Worm (Caenorhabditis elegans) whole organism, L1 larva: ENCODE data around the gene rpt-1.

ENCODE experiments used
- C16A3.4 ChIP-seq: fragments of 150-350 bp; optimal IDR thresholded peaks from 2 replicates; lab custom pipeline; 2014; ENCODE audit warnings: missing biosample characterization, missing genetic modification characterization
- blmp-1 ChIP-seq: fragments of 150-350 bp; optimal IDR thresholded peaks from 2 replicates; lab custom pipeline; 2014; ENCODE audit warnings: missing biosample characterization, missing genetic modification characterization
- ceh-8 ChIP-seq: fragments of 200-800 bp; sonication (Bioruptor generic); optimal IDR thresholded peaks from 2 replicates; lab custom pipeline; 2018; ENCODE audit warnings: mild to moderate bottlenecking, missing genetic modification characterization, moderate library complexity, missing compliant biosample characterization
- ceh-90 ChIP-seq: sonication (generic microtip); optimal IDR thresholded peaks from 2 replicates; lab custom pipeline; 2016; ENCODE audit warnings: missing genetic modification characterization, missing compliant biosample characterization
- dpl-1 ChIP-seq, 3 experiments: fragments of 150-350 bp in 2 of 3; sonication (generic microtip) in 1 of 3; optimal IDR thresholded peaks; 2 replicates each; lab custom pipeline; 2014 to 2017; ENCODE audit warnings: missing biosample characterization in 3 of 3, missing genetic modification characterization in 3 of 3, missing genetic modification reagents in 3 of 3
- dsc-1 ChIP-seq: sonication (generic microtip); optimal IDR thresholded peaks from 2 replicates; lab custom pipeline; 2016; ENCODE audit warnings: mild to moderate bottlenecking, missing genetic modification characterization, missing compliant biosample characterization
- efl-1 ChIP-seq, 4 experiments: fragments of 150-350 bp; optimal IDR thresholded peaks in 3 of 4; peaks in 1 of 4; 1 replicate in 1 of 4; 2 replicates in 3 of 4; lab custom pipeline; 2014; ENCODE audit warnings: missing biosample characterization in 2 of 4, missing genetic modification characterization in 2 of 4, missing genetic modification reagents in 2 of 4
- egl-13 ChIP-seq: sonication (generic microtip); optimal IDR thresholded peaks from 2 replicates; lab custom pipeline; 2016; ENCODE audit warnings: missing genotype, missing genetic modification reagents, missing genetic modification characterization, missing compliant biosample characterization
- egl-27 ChIP-seq, 2 experiments: fragments of 150-350 bp in 1 of 2; sonication (generic microtip); optimal IDR thresholded peaks; 3 replicates each; lab custom pipeline; 2017 to 2018; ENCODE audit warnings: missing biosample characterization in 2 of 2, missing genetic modification characterization in 2 of 2, missing genetic modification reagents in 2 of 2
- fkh-10 ChIP-seq: sonication (generic microtip); optimal IDR thresholded peaks from 2 replicates; lab custom pipeline; 2017; ENCODE audit warnings: missing biosample characterization, missing genetic modification reagents, missing genetic modification characterization
- fos-1 ChIP-seq: fragments of 150-350 bp; optimal IDR thresholded peaks from 2 replicates; lab custom pipeline; 2014; ENCODE audit warnings: missing biosample characterization, missing genetic modification characterization
- grh-1 ChIP-seq: fragments of 200-800 bp; sonication (Bioruptor generic); IDR thresholded peaks from 2 replicates; pipeline ENCODE4 v1.3.6; 2022; ENCODE audit warnings: missing genetic modification reagents, missing genetic modification characterization, missing compliant biosample characterization
- hlh-17 ChIP-seq: fragments of 200-800 bp; sonication (Bioruptor generic); optimal IDR thresholded peaks from 2 replicates; lab custom pipeline; 2018; ENCODE audit warnings: missing genetic modification characterization, mild to moderate bottlenecking, missing compliant biosample characterization, moderate library complexity, borderline replicate concordance
- hpl-2 ChIP-seq: fragments of 150-350 bp; optimal IDR thresholded peaks from 2 replicates; lab custom pipeline; 2014; ENCODE audit warnings: missing biosample characterization, missing genetic modification reagents, missing genetic modification characterization
- lin-14 ChIP-seq: fragments of 200-800 bp; sonication (Bioruptor generic); optimal IDR thresholded peaks from 2 replicates; lab custom pipeline; 2018; ENCODE audit warnings: mild to moderate bottlenecking, missing genetic modification characterization, moderate library complexity, missing compliant biosample characterization
- lin-15B ChIP-seq: fragments of 150-350 bp; sonication (generic microtip); optimal IDR thresholded peaks from 3 replicates; lab custom pipeline; 2014; ENCODE audit warnings: missing biosample characterization, missing genetic modification characterization
- lin-39 ChIP-seq: fragments of 150-350 bp; optimal IDR thresholded peaks from 2 replicates; lab custom pipeline; 2014; ENCODE audit warnings: missing biosample characterization, missing genetic modification reagents, missing genetic modification characterization
- lsy-2 ChIP-seq, 2 experiments: fragments of 150-350 bp; optimal IDR thresholded peaks; 2 replicates each; lab custom pipeline; 2014; ENCODE audit warnings: missing biosample characterization in 2 of 2, missing genetic modification characterization in 2 of 2
- mab-9 ChIP-seq: fragments of 200-800 bp; sonication (Bioruptor generic); IDR thresholded peaks from 2 replicates; pipeline ENCODE4 v1.3.6; 2022; ENCODE audit warnings: missing genetic modification reagents, missing genetic modification characterization, missing compliant biosample characterization
- mdl-1 ChIP-seq, 2 experiments: fragments of 150-350 bp; optimal IDR thresholded peaks; 2 replicates each; lab custom pipeline; 2014 to 2017; ENCODE audit warnings: missing biosample characterization in 2 of 2, missing genetic modification characterization in 2 of 2, inconsistent platforms in 1 of 2
- mef-2 ChIP-seq: fragments of 150-350 bp; optimal IDR thresholded peaks from 2 replicates; lab custom pipeline; 2014; ENCODE audit warnings: missing biosample characterization, missing genetic modification characterization
- mep-1 ChIP-seq: fragments of 150-350 bp; optimal IDR thresholded peaks from 2 replicates; lab custom pipeline; 2014; ENCODE audit warnings: missing biosample characterization, missing genetic modification characterization
- nhr-11 ChIP-seq: fragments of 150-350 bp; optimal IDR thresholded peaks from 2 replicates; lab custom pipeline; 2014; ENCODE audit warnings: missing biosample characterization, missing genetic modification characterization
- nhr-12 ChIP-seq: sonication (generic microtip); optimal IDR thresholded peaks from 2 replicates; lab custom pipeline; 2017; ENCODE audit warnings: missing biosample characterization, missing genetic modification characterization
- nhr-237 ChIP-seq: fragments of 150-350 bp; optimal IDR thresholded peaks from 2 replicates; lab custom pipeline; 2014; ENCODE audit warnings: missing biosample characterization, missing genetic modification characterization
- nhr-47 ChIP-seq: sonication (generic microtip); optimal IDR thresholded peaks from 2 replicates; lab custom pipeline; 2016; ENCODE audit warnings: mild to moderate bottlenecking, missing genetic modification characterization, moderate library complexity, missing compliant biosample characterization
- nhr-76 ChIP-seq: sonication (generic microtip); optimal IDR thresholded peaks from 2 replicates; lab custom pipeline; 2017; ENCODE audit warnings: missing biosample characterization, missing genetic modification characterization
- nhr-77 ChIP-seq: fragments of 150-350 bp; optimal IDR thresholded peaks from 2 replicates; lab custom pipeline; 2014; ENCODE audit warnings: missing biosample characterization, missing genetic modification characterization
- nhr-84 ChIP-seq: sonication (generic microtip); optimal IDR thresholded peaks from 2 replicates; lab custom pipeline; 2017; ENCODE audit warnings: missing biosample characterization, missing genetic modification characterization
- pag-3 ChIP-seq: sonication (generic microtip); optimal IDR thresholded peaks from 2 replicates; lab custom pipeline; 2017; ENCODE audit warnings: missing genetic modification characterization, mild to moderate bottlenecking, missing compliant biosample characterization, antibody characterized with exemption, borderline replicate concordance; ENCODE audit not compliant: insufficient read depth
- pqm-1 ChIP-seq: sonication (generic microtip); optimal IDR thresholded peaks from 3 replicates; lab custom pipeline; 2017; ENCODE audit warnings: missing biosample characterization, missing genetic modification characterization
- sox-4 ChIP-seq: sonication (generic microtip); optimal IDR thresholded peaks from 2 replicates; lab custom pipeline; 2016; ENCODE audit warnings: missing genetic modification characterization, missing compliant biosample characterization
- swsn-7 ChIP-seq: sonication (generic microtip); optimal IDR thresholded peaks from 2 replicates; lab custom pipeline; 2016; ENCODE audit warnings: missing genetic modification characterization, missing compliant biosample characterization
- tbx-2 ChIP-seq: sonication (generic microtip); optimal IDR thresholded peaks from 2 replicates; lab custom pipeline; 2016; ENCODE audit warnings: missing genetic modification characterization, missing compliant biosample characterization
- unc-130 ChIP-seq: fragments of 150-350 bp; optimal IDR thresholded peaks from 2 replicates; lab custom pipeline; 2017; ENCODE audit warnings: missing biosample characterization, missing genetic modification characterization, inconsistent platforms
- unc-30 ChIP-seq: sonication (generic microtip); optimal IDR thresholded peaks from 2 replicates; lab custom pipeline; 2017; ENCODE audit warnings: missing biosample characterization, missing genetic modification characterization
- unc-62 ChIP-seq: fragments of 150-350 bp; optimal IDR thresholded peaks from 2 replicates; lab custom pipeline; 2014; ENCODE audit warnings: missing biosample characterization, missing genetic modification reagents, missing genetic modification characterization
- xbp-1 ChIP-seq: sonication (generic microtip); optimal IDR thresholded peaks from 2 replicates; lab custom pipeline; 2016; ENCODE audit warnings: missing genetic modification characterization, missing compliant biosample characterization
- ztf-4 ChIP-seq: fragments of 150-350 bp; optimal IDR thresholded peaks from 2 replicates; lab custom pipeline; 2014; ENCODE audit warnings: missing biosample characterization, missing genetic modification characterization

The rpt-1 gene

DNA sequence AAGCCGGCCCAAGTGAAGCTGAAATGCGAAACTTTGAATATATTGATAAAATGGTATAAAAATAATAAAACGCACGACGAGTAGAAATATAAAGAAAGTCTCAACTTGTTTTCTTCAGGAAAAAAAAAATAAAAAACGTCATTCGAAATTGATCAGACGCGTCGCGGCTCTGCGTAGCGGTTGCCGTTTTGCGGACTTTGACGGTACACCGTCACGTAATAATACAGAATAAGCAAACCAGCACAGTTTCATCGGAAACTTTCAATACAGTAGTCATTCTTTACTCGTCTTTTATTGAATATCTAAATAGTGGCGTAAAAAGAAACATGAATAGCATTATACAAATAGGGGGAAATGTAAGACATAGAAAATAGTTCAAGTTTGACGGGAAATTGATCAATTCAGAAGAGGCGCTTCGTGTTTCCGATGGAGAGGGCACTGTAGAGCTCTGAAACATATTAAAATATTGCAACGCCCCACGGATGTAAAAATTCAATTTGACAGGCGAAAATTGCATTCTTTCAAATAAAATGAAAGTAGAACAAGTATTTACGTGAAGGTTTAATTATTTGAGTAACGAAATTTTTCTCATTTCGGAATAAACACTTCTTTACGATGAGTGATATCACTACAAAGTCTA, 11.6 kb upstream of the rpt-1 start, which contains the start of the genes cyl-1 and C52E4.7 (continued):
- TF ChIP-seq lsy-2 (tag; optimal IDR thresholded peaks at IDR 0.05; lab: Kevin White, UChicago) (peak; percentile 54 to 86), nhr-76 (tag; lab: Kevin White, UChicago) (no peak), swsn-7 (tag; lab: Kevin White, UChicago) (peak; percentile 37), egl-13 (tag; lab: Kevin White, UChicago) (no peak), xbp-1 (peak; percentile 46), lin-15B (tag; lab: Kevin White, UChicago) (peak; percentile 57), unc-30 (tag; lab: Kevin White, UChicago) (no peak), tbx-2 (tag; lab: Kevin White, UChicago) (peak; percentile 34), hlh-17 (GFP tag; lab: Kevin White, UChicago) (no peak), mdl-1 (tag; optimal IDR thresholded peaks at IDR 0.05; lab: Kevin White, UChicago) (peak in 1 of 2 experiments; percentile 48), mab-9 (GFP tag; lab: Robert Waterston, UW) (no peak), nhr-11 (no peak), nhr-84 (no peak), mep-1 (tag; lab: Kevin White, UChicago) (peak; percentile 80), grh-1 (GFP tag; lab: Robert Waterston, UW) (no peak), unc-62 (GFP tag; lab: Kevin White, UChicago) (no peak), ceh-8 (GFP tag; lab: Kevin White, UChicago) (no peak), fos-1 (tag; lab: Kevin White, UChicago) (no peak), nhr-237 (tag; lab: Kevin White, UChicago) (no peak), ztf-4 (no peak), C16A3.4 (tag; lab: Kevin White, UChicago) (peak; percentile 50), unc-130 (tag; lab: Kevin White, UChicago) (peak; percentile 41), dsc-1 (tag; lab: Kevin White, UChicago) (no peak), sox-4 (no peak), egl-27 (tag; optimal IDR thresholded peaks at IDR 0.05; lab: Kevin White, UChicago) (no peak), pag-3 (no peak), ceh-90 (tag; lab: Kevin White, UChicago) (no peak), dpl-1 (GFP tag; optimal IDR thresholded peaks at IDR 0.05; lab: Kevin White, UChicago) (peak; percentile 46 to 73 (median 61)), hpl-2 (GFP tag; lab: Kevin White, UChicago) (no peak), nhr-77 (tag; lab: Kevin White, UChicago) (no peak), lin-39 (tag; lab: Kevin White, UChicago) (no peak), pqm-1 (tag; lab: Kevin White, UChicago) (no peak)

DNA sequence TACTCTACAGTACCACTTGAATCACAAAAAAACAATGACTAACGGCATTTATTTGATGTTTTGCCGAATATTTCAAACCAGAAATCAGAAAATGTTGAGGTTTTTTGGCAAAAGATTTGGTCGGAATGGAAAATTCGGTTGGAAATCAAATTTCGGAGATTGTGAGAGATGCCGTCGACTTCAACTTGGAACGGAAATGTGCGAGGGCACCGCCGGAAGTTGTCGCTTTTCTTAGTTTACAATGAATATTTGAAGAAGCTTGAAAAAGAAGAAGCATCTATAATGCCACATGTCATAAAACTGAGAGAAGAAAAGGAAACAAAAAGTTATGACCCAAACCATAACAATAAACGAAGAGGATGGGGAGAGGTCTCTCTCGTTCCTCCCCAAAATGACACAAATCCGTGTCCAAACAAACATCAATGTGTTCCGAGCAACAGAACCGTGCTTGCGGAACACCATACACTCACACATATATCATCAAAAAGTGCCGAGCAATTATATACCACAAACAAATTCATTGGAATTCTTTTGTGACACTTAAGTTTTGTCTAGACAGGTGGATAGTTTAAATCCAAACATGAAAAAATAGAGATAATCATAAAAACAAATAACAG, 8.4 kb upstream of the rpt-1 start:
- TF ChIP-seq mdl-1 (tag; optimal IDR thresholded peaks at IDR 0.05; lab: Kevin White, UChicago): no peak
- no peak for TF ChIP-seq mef-2 (tag; lab: Kevin White, UChicago)
- TF ChIP-seq sox-4: no peak
- TF ChIP-seq lin-14: peak; percentile 59
- peak; percentile 93 for TF ChIP-seq fkh-10
- no peak for TF ChIP-seq nhr-12 (tag; lab: Kevin White, UChicago)
- peak; percentile 4 for TF ChIP-seq nhr-47 (tag; lab: Kevin White, UChicago)
- TF ChIP-seq efl-1 (optimal IDR thresholded peaks at IDR 0.05; lab: Kevin White, UChicago): peak in 1 of 2 experiments; percentile 2
- no peak for TF ChIP-seq efl-1 (GFP tag; optimal IDR thresholded peaks at IDR 0.05 in 1 of 2; lab: Kevin White, UChicago)
- TF ChIP-seq, all 84 proteins: peak for 4

DNA sequence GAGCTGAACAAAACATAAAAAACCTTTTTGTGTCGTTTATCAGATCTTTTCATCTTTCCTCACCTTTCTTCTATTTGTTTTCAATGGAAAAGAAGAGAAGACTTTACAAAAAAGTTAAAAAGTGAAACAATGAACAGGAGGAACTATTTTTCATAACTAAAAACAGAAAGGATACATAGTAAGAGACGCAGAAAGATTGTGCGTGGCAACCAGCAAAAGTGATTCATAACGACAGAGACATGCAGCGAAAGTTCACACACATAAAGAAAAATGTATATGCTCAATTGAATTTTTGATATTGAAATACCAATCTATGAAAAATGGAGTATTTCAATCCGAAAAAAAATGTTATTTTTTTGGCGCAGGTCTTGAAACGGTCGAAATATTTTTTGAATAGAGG, 7.7 kb upstream of the rpt-1 start:
- TF ChIP-seq unc-130 (tag; lab: Kevin White, UChicago) (no peak), lin-14 (peak; percentile 17), efl-1 (optimal IDR thresholded peaks at IDR 0.05; lab: Kevin White, UChicago) (no peak), efl-1 (GFP tag; optimal IDR thresholded peaks at IDR 0.05 in 1 of 2; lab: Kevin White, UChicago) (peak in 1 of 2 experiments; percentile 32), blmp-1 (tag; lab: Kevin White, UChicago) (peak; percentile 74)
